Fruit fly (Drosophila melanogaster) whole organism, prepupa: Measurements from ENCODE around the gene AstCC.

Experiments used
- Blimp-1 ChIP-seq: fragments of 200-800 bp; sonication (Bioruptor generic); optimal IDR thresholded peaks from 3 replicates; lab custom pipeline; 2017; ENCODE audit warnings: missing biosample characterization, missing genetic modification characterization, mild to moderate bottlenecking, moderate library complexity, missing genetic modification reagents
- CG10669 ChIP-seq: fragments of 200-800 bp; sonication (Bioruptor generic); optimal IDR thresholded peaks from 3 replicates; lab custom pipeline; 2018; ENCODE audit warnings: missing biosample characterization, mild to moderate bottlenecking, missing genetic modification characterization, moderate library complexity
- CG16779 ChIP-seq: fragments of 200-800 bp; sonication (Bioruptor generic); optimal IDR thresholded peaks from 3 replicates; lab custom pipeline; 2017; ENCODE audit warnings: missing biosample characterization, mild to moderate bottlenecking, missing genetic modification characterization
- CG34406 ChIP-seq: fragments of 200-800 bp; sonication (Bioruptor generic); optimal IDR thresholded peaks from 3 replicates; lab custom pipeline; 2016; ENCODE audit warnings: missing biosample characterization, missing genetic modification characterization
- Hr39 ChIP-seq: fragments of 200-800 bp; sonication (Bioruptor generic); optimal IDR thresholded peaks from 2 replicates; lab custom pipeline; 2016; ENCODE audit warnings: missing biosample characterization, missing genetic modification characterization
- acj6 ChIP-seq: fragments of 200-800 bp; sonication (Bioruptor generic); optimal IDR thresholded peaks from 3 replicates; lab custom pipeline; 2016; ENCODE audit warnings: missing biosample characterization, missing genetic modification characterization
- fd59A ChIP-seq: fragments of 200-800 bp; sonication (Bioruptor generic); optimal IDR thresholded peaks from 2 replicates; lab custom pipeline; 2017; ENCODE audit warnings: missing biosample characterization, mild to moderate bottlenecking, missing genetic modification characterization, missing genetic modification reagents
- vri ChIP-seq: fragments of 200-800 bp; sonication (Bioruptor generic); optimal IDR thresholded peaks from 3 replicates; lab custom pipeline; 2016; ENCODE audit warnings: missing biosample characterization, mild to moderate bottlenecking, missing genetic modification characterization

DNA sequence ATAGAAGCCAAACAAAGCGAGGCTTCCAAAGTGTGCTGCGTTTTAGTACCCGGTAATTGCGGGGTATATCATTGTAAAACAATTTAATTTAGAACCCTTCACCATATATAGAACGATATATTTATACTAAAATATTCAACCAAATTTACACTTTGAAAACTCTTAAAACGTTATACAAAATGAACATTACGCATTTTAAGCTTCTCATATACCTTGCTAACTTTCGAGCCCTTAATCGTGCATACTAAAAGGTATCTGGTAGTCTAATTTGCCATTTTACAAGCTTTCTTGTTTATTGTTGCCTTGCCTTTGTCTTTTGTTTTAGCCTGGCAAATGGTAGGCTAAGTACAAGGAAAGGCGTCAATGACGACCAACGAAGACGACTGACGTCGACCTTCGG lies 17.1 kb downstream of the AstCC start:
- TF ChIP-seq vri (GFP tag; lab: Kevin White, UChicago) (no peak), CG16779 (no peak), Hr39 (GFP tag; lab: Kevin White, UChicago) (no peak), acj6 (GFP tag; lab: Kevin White, UChicago) (no peak), CG34406 (GFP tag; lab: Kevin White, UChicago) (no peak), CG10669 (GFP tag; lab: Kevin White, UChicago) (no peak), Blimp-1 (GFP tag; lab: Kevin White, UChicago) (no peak), fd59A (GFP tag; lab: Kevin White, UChicago) (no peak)
